Worm (Caenorhabditis elegans): ENCODE data around the gene perm-1.

The perm-1 gene

ce11 chrII:7888759-7889158 lies 8.1 kb downstream of the perm-1 start (continued):
- TF ChIP-seq fkh-4 (tag; optimal IDR thresholded peaks at IDR 0.05; ENCODE audit: borderline replicate concordance) (no peak), nhr-90 (tag; optimal IDR thresholded peaks at IDR 0.05; ENCODE audit: poor library complexity) (no peak), irx-1 (tag; optimal IDR thresholded peaks at IDR 0.05) (peak; percentile 24), lin-39 (tag; optimal IDR thresholded peaks at IDR 0.05) (no peak), lin-15B (tag; optimal IDR thresholded peaks at IDR 0.05) (no peak), tlp-1 (tag; optimal IDR thresholded peaks at IDR 0.05) (no peak), C16A3.4 (tag; optimal IDR thresholded peaks at IDR 0.05) (no peak), zag-1 (tag; optimal IDR thresholded peaks at IDR 0.05) (no peak), rnt-1 (tag; optimal IDR thresholded peaks at IDR 0.05) (no peak), ceh-90 (tag; optimal IDR thresholded peaks at IDR 0.05) (no peak), ama-1 (optimal IDR thresholded peaks at IDR 0.05) (no peak), nhr-77 (tag; optimal IDR thresholded peaks at IDR 0.05) (no peak), dsc-1 (tag; optimal IDR thresholded peaks at IDR 0.05) (no peak), pag-3 (tag; optimal IDR thresholded peaks at IDR 0.05; ENCODE audit: borderline replicate concordance, insufficient read depth) (no peak), elt-2 (tag; optimal IDR thresholded peaks at IDR 0.05) (peak; percentile 61), ceh-63 (GFP tag; optimal IDR thresholded peaks at IDR 0.05) (no peak), sup-37 (GFP tag; optimal IDR thresholded peaks at IDR 0.05) (no peak), ceh-88 (GFP tag; IDR thresholded peaks at IDR 0.05) (no peak), egl-13 (tag; optimal IDR thresholded peaks at IDR 0.05) (no peak), unc-30 (tag; optimal IDR thresholded peaks at IDR 0.05) (no peak), unc-62 (GFP tag; optimal IDR thresholded peaks at IDR 0.05) (no peak), C34B4.2 (tag; optimal IDR thresholded peaks at IDR 0.05) (no peak), hlh-4 (tag; optimal IDR thresholded peaks at IDR 0.05) (peak; percentile 2), sptf-1 (tag; optimal IDR thresholded peaks at IDR 0.05) (no peak), nhr-11 (tag; optimal IDR thresholded peaks at IDR 0.05) (no peak), ztf-4 (tag; optimal IDR thresholded peaks at IDR 0.05) (no peak), unc-130 (tag; optimal IDR thresholded peaks at IDR 0.05) (no peak), nhr-237 (tag; optimal IDR thresholded peaks at IDR 0.05) (no peak), nhr-85 (tag) (no peak), lin-13 (GFP tag; optimal IDR thresholded peaks at IDR 0.05) (peak; percentile 23), dpl-1 (GFP tag; optimal IDR thresholded peaks at IDR 0.05) (no peak)

ce11 chrII:7889321-7889720 lies 8.7 kb downstream of the perm-1 start:
- TF ChIP-seq rnt-1 (tag; optimal IDR thresholded peaks at IDR 0.05): no peak
- TF ChIP-seq elt-2 (tag; optimal IDR thresholded peaks at IDR 0.05): peak; percentile 57
- peak in 1 of 2 experiments; percentile 11 for TF ChIP-seq lin-35 (GFP tag; optimal IDR thresholded peaks at IDR 0.05)

ce11 chrII:7891869-7892615 lies 11.4 kb downstream of the perm-1 start:
- TF ChIP-seq blmp-1 (tag; optimal IDR thresholded peaks at IDR 0.05) (peak; percentile 73), pax-3 (tag; optimal IDR thresholded peaks at IDR 0.05) (no peak), nhr-84 (tag; optimal IDR thresholded peaks at IDR 0.05) (no peak), hpl-2 (GFP tag; optimal IDR thresholded peaks at IDR 0.05) (no peak), mab-9 (GFP tag; IDR thresholded peaks at IDR 0.05) (no peak), unc-98 (GFP tag; IDR thresholded peaks at IDR 0.05) (no peak), unc-130 (tag; optimal IDR thresholded peaks at IDR 0.05) (no peak), dsc-1 (tag; optimal IDR thresholded peaks at IDR 0.05) (peak; percentile 40), F16B12.6 (tag; optimal IDR thresholded peaks at IDR 0.05) (no peak), C34B4.2 (tag; optimal IDR thresholded peaks at IDR 0.05) (no peak), lir-3 (tag; optimal IDR thresholded peaks at IDR 0.05; ENCODE audit: poor library complexity) (no peak), vab-15 (tag; optimal IDR thresholded peaks at IDR 0.05) (no peak), nhr-90 (tag; optimal IDR thresholded peaks at IDR 0.05; ENCODE audit: poor library complexity) (no peak), nhr-19 (GFP tag; conservative IDR thresholded peaks at IDR 0.05) (no peak), ceh-63 (GFP tag; optimal IDR thresholded peaks at IDR 0.05) (no peak), elt-3 (tag; optimal IDR thresholded peaks at IDR 0.05) (no peak), skn-1 (tag; optimal IDR thresholded peaks at IDR 0.05) (no peak), zag-1 (tag; optimal IDR thresholded peaks at IDR 0.05) (no peak), lsy-2 (tag; optimal IDR thresholded peaks at IDR 0.05) (peak in 1 of 2 experiments; percentile 45), grh-1 (GFP tag; IDR thresholded peaks at IDR 0.05) (no peak), C04F5.9 (tag; optimal IDR thresholded peaks at IDR 0.05) (no peak), rnt-1 (tag; optimal IDR thresholded peaks at IDR 0.05) (peak; percentile 71), fkh-4 (tag; optimal IDR thresholded peaks at IDR 0.05; ENCODE audit: borderline replicate concordance) (no peak), unc-62 (GFP tag; optimal IDR thresholded peaks at IDR 0.05) (no peak), fkh-10 (GFP tag; optimal IDR thresholded peaks at IDR 0.05) (peak; percentile 6), ama-1 (optimal IDR thresholded peaks at IDR 0.05) (peak; percentile 58), nhr-85 (tag) (no peak)

Measured in whole organism, L1 larva.